Worm (Caenorhabditis elegans) whole organism, young adult: ENCODE data around the gene F54H12.7.
A peak's percentile ranks its signal among the peaks of the same experiment; 100 is the strongest.

Experiments
- him-1 ChIP-seq: sonication (generic microtip); optimal IDR thresholded peaks from 2 replicates; lab custom pipeline; 2016; ENCODE audit warnings: missing genotype, missing genetic modification reagents, missing genetic modification characterization, missing compliant biosample characterization
- lin-35 ChIP-seq, 3 experiments: fragments of 150-350 bp in 2 of 3; sonication (generic microtip) in 1 of 3; optimal IDR thresholded peaks; 2 replicates each; lab custom pipeline; 2014 to 2018; ENCODE audit warnings: missing biosample characterization in 3 of 3, missing genetic modification characterization in 3 of 3, missing genetic modification reagents in 3 of 3
- madf-3 ChIP-seq: fragments of 200-800 bp; sonication (Bioruptor generic); IDR thresholded peaks from 2 replicates; pipeline ENCODE4 v1.3.6; 2022; ENCODE audit warnings: missing genetic modification reagents, missing genetic modification characterization, missing compliant biosample characterization
- madf-6 ChIP-seq: fragments of 200-800 bp; sonication (Bioruptor generic); IDR thresholded peaks from 2 replicates; pipeline ENCODE4 v1.3.6; 2022; ENCODE audit warnings: missing genetic modification reagents, missing genetic modification characterization, missing compliant biosample characterization
- nfyb-1 ChIP-seq: fragments of 200-800 bp; sonication (Bioruptor generic); IDR thresholded peaks from 2 replicates; pipeline ENCODE4 v1.3.6; 2022; ENCODE audit warnings: missing genetic modification reagents, missing genetic modification characterization, missing compliant biosample characterization
- nhr-27 ChIP-seq: fragments of 200-800 bp; sonication (Bioruptor generic); optimal IDR thresholded peaks from 2 replicates; lab custom pipeline; 2018; ENCODE audit warnings: mild to moderate bottlenecking, missing genetic modification characterization, moderate library complexity, missing compliant biosample characterization
- pha-4 ChIP-seq: fragments of 150-350 bp; sonication (generic microtip); optimal IDR thresholded peaks from 2 replicates; lab custom pipeline; 2014; ENCODE audit warnings: missing biosample characterization, missing genetic modification reagents, missing genetic modification characterization
- sdz-38 ChIP-seq: sonication (generic microtip); optimal IDR thresholded peaks from 2 replicates; lab custom pipeline; 2016; ENCODE audit warnings: missing genotype, missing genetic modification characterization, missing compliant biosample characterization
- tlf-1 ChIP-seq: fragments of 200-800 bp; sonication (Bioruptor generic); optimal IDR thresholded peaks from 2 replicates; lab custom pipeline; 2018; ENCODE audit warnings: mild to moderate bottlenecking, missing genetic modification characterization, missing compliant biosample characterization
- ztf-22 ChIP-seq: fragments of 200-800 bp; sonication (Bioruptor generic); optimal IDR thresholded peaks from 2 replicates; lab custom pipeline; 2018; ENCODE audit warnings: mild to moderate bottlenecking, missing genetic modification characterization, moderate library complexity, missing compliant biosample characterization

ce11 chrIII:8013582-8013981, 44.4 kb downstream of the F54H12.7 start:
- TF ChIP-seq him-1 (peak; percentile 91), tlf-1 (GFP tag; lab: Kevin White, UChicago) (no peak), madf-3 (GFP tag; lab: Robert Waterston, UW) (no peak), nhr-27 (tag; lab: Kevin White, UChicago) (no peak), lin-35 (GFP tag; optimal IDR thresholded peaks at IDR 0.05; lab: Kevin White, UChicago) (no peak), nfyb-1 (GFP tag; lab: Robert Waterston, UW) (no peak), madf-6 (GFP tag; lab: Robert Waterston, UW) (0 out of 2 replicates have a peak, but pooled peaks have one; percentile 23), ztf-22 (GFP tag; lab: Kevin White, UChicago) (no peak), pha-4 (tag; lab: Kevin White, UChicago) (no peak), sdz-38 (tag; lab: Kevin White, UChicago) (no peak)
